Fruit fly (Drosophila melanogaster) whole organism, embryonic: Measurements from ENCODE around the gene Charon.

Experiments
- CG11695 ChIP-seq: fragments of 200-800 bp; sonication (Bioruptor generic); IDR thresholded peaks from 3 replicates; pipeline ENCODE4 v1.3.6; 2022; ENCODE audit warnings: missing biosample characterization, missing genetic modification characterization
- CG12071 ChIP-seq: fragments of 200-800 bp; sonication (Bioruptor generic); optimal IDR thresholded peaks from 3 replicates; lab custom pipeline; 2018; ENCODE audit warnings: missing biosample characterization, mild to moderate bottlenecking, missing genetic modification characterization
- CG12104 ChIP-seq: fragments of 200-800 bp; sonication (Bioruptor generic); optimal IDR thresholded peaks from 3 replicates; lab custom pipeline; 2016; ENCODE audit warnings: missing biosample characterization, missing genetic modification characterization
- CG12299 ChIP-seq: fragments of 200-800 bp; sonication (Bioruptor generic); optimal IDR thresholded peaks from 2 replicates; lab custom pipeline; 2018; ENCODE audit warnings: missing biosample characterization, mild to moderate bottlenecking, missing genetic modification characterization
- CG13123 ChIP-seq: fragments of 200-800 bp; sonication (Bioruptor generic); optimal IDR thresholded peaks from 2 replicates; lab custom pipeline; 2016; ENCODE audit warnings: missing biosample characterization, missing genetic modification characterization
- CG13287 ChIP-seq: fragments of 200-800 bp; sonication (Bioruptor generic); IDR thresholded peaks from 2 replicates; pipeline ENCODE4 v1.3.6; 2022; ENCODE audit warnings: missing biosample characterization, missing genetic modification characterization; ENCODE audit not compliant: partially characterized antibody
- CG13775 ChIP-seq: fragments of 200-800 bp; sonication (Bioruptor generic); optimal IDR thresholded peaks from 3 replicates; lab custom pipeline; 2017; ENCODE audit warnings: missing biosample characterization, mild to moderate bottlenecking, missing genetic modification characterization
- CG14014 ChIP-seq: fragments of 200-800 bp; sonication (Bioruptor generic); IDR thresholded peaks from 2 replicates; pipeline ENCODE4 v1.3.6; 2022; ENCODE audit warnings: missing biosample characterization, missing genetic modification characterization
- CG17802 ChIP-seq: fragments of 200-800 bp; sonication (Bioruptor generic); optimal IDR thresholded peaks from 2 replicates; lab custom pipeline; 2018; ENCODE audit warnings: missing biosample characterization, mild to moderate bottlenecking, missing genetic modification characterization, moderate library complexity
- CG2120 ChIP-seq: fragments of 200-800 bp; sonication (Bioruptor generic); optimal IDR thresholded peaks from 3 replicates; lab custom pipeline; 2016; ENCODE audit warnings: missing biosample characterization, missing genetic modification characterization
- CG32767 ChIP-seq: fragments of 200-800 bp; sonication (Bioruptor generic); IDR thresholded peaks from 2 replicates; pipeline ENCODE4 v1.3.6; 2022; ENCODE audit warnings: missing biosample characterization, missing genetic modification characterization
- CG3281 ChIP-seq: fragments of 200-800 bp; sonication (Bioruptor generic); optimal IDR thresholded peaks from 3 replicates; lab custom pipeline; 2017; ENCODE audit warnings: missing biosample characterization, mild to moderate bottlenecking, missing genetic modification characterization
- CG4360 ChIP-seq: fragments of 200-800 bp; sonication (Bioruptor generic); IDR thresholded peaks from 2 replicates; pipeline ENCODE4 v1.3.6; 2022; ENCODE audit warnings: missing biosample characterization, missing genetic modification characterization
- CG4404 ChIP-seq: fragments of 200-800 bp; sonication (Bioruptor generic); IDR thresholded peaks from 2 replicates; pipeline ENCODE4 v1.3.6; 2022; ENCODE audit warnings: missing biosample characterization, missing genetic modification characterization
- CG4707 ChIP-seq: fragments of 200-800 bp; sonication (Bioruptor generic); optimal IDR thresholded peaks from 2 replicates; lab custom pipeline; 2018; ENCODE audit warnings: missing biosample characterization, mild to moderate bottlenecking, missing genetic modification characterization, moderate library complexity
- CG7372 ChIP-seq: fragments of 200-800 bp; sonication (Bioruptor generic); IDR thresholded peaks from 2 replicates; pipeline ENCODE4 v1.3.6; 2022; ENCODE audit warnings: missing biosample characterization, missing genetic modification characterization
- CG7839 ChIP-seq: fragments of 200-800 bp; sonication (Bioruptor generic); optimal IDR thresholded peaks from 3 replicates; lab custom pipeline; 2018; ENCODE audit warnings: missing biosample characterization, mild to moderate bottlenecking, missing genetic modification characterization, moderate library complexity
- CG7928 ChIP-seq: fragments of 200-800 bp; sonication (Bioruptor generic); optimal IDR thresholded peaks from 2 replicates; lab custom pipeline; 2017; ENCODE audit warnings: missing biosample characterization, mild to moderate bottlenecking, missing genetic modification characterization
- CG9727 ChIP-seq: fragments of 200-800 bp; sonication (Bioruptor generic); optimal IDR thresholded peaks from 3 replicates; lab custom pipeline; 2017; ENCODE audit warnings: missing biosample characterization, mild to moderate bottlenecking, missing genetic modification characterization
- CG9876 ChIP-seq: fragments of 200-800 bp; sonication (Bioruptor generic); optimal IDR thresholded peaks from 2 replicates; lab custom pipeline; 2016; ENCODE audit warnings: missing biosample characterization, missing genetic modification characterization
- Ets97D ChIP-seq: fragments of 200-800 bp; sonication (Bioruptor generic); optimal IDR thresholded peaks from 3 replicates; lab custom pipeline; 2016; ENCODE audit warnings: missing biosample characterization, missing genetic modification characterization
- HmgZ ChIP-seq: fragments of 200-800 bp; sonication (Bioruptor generic); optimal IDR thresholded peaks from 2 replicates; lab custom pipeline; 2018; ENCODE audit warnings: missing biosample characterization, mild to moderate bottlenecking, missing genetic modification characterization
- Hsf ChIP-seq: fragments of 200-800 bp; sonication (Bioruptor generic); optimal IDR thresholded peaks from 3 replicates; lab custom pipeline; 2016; ENCODE audit warnings: missing biosample characterization, missing genetic modification characterization
- Lhr ChIP-seq: fragments of 200-800 bp; sonication (Bioruptor generic); optimal IDR thresholded peaks from 3 replicates; lab custom pipeline; 2017; ENCODE audit warnings: mild to moderate bottlenecking, missing biosample characterization, missing genetic modification reagents, missing genetic modification characterization
- Max ChIP-seq: fragments of 200-800 bp; sonication (Bioruptor generic); optimal IDR thresholded peaks from 2 replicates; lab custom pipeline; 2016; ENCODE audit warnings: missing biosample characterization, mild to moderate bottlenecking, missing genetic modification characterization
- Meics ChIP-seq: fragments of 200-800 bp; sonication (Bioruptor generic); optimal IDR thresholded peaks from 2 replicates; lab custom pipeline; 2017; ENCODE audit warnings: missing biosample characterization, mild to moderate bottlenecking, missing genetic modification characterization
- PHDP ChIP-seq: fragments of 200-800 bp; sonication (Bioruptor generic); optimal IDR thresholded peaks from 3 replicates; lab custom pipeline; 2018; ENCODE audit warnings: missing biosample characterization, mild to moderate bottlenecking, missing genetic modification characterization, moderate library complexity
- Spps ChIP-seq: fragments of 200-800 bp; sonication (Bioruptor generic); optimal IDR thresholded peaks from 2 replicates; lab custom pipeline; 2018; ENCODE audit warnings: missing biosample characterization, mild to moderate bottlenecking, missing genetic modification characterization
- Tbp ChIP-seq: fragments of >200 bp; optimal IDR thresholded peaks from 2 replicates; lab custom pipeline; 2018; ENCODE audit warnings: missing biosample characterization, missing genetic modification characterization
- abd-A ChIP-seq: fragments of 200-800 bp; sonication (Bioruptor generic); optimal IDR thresholded peaks from 3 replicates; lab custom pipeline; 2019; ENCODE audit warnings: missing biosample characterization, mild to moderate bottlenecking, missing genetic modification characterization, moderate library complexity
- ash1 ChIP-seq: fragments of 200-800 bp; sonication (Bioruptor generic); optimal IDR thresholded peaks from 2 replicates; lab custom pipeline; 2018; ENCODE audit warnings: missing biosample characterization, mild to moderate bottlenecking, missing genetic modification characterization
- bab2 ChIP-seq: fragments of 200-800 bp; sonication (Bioruptor generic); optimal IDR thresholded peaks from 2 replicates; lab custom pipeline; 2016; ENCODE audit warnings: missing biosample characterization, missing genetic modification characterization
- cas ChIP-seq: fragments of 200-800 bp; sonication (Bioruptor generic); IDR thresholded peaks from 2 replicates; pipeline ENCODE4 v1.3.6; 2022; ENCODE audit warnings: missing biosample characterization, missing genetic modification characterization
- chinmo ChIP-seq: fragments of 200-800 bp; sonication (Bioruptor generic); IDR thresholded peaks from 4 replicates; pipeline ENCODE4 v1.3.6; 2022; ENCODE audit warnings: missing biosample characterization, missing genetic modification characterization; ENCODE audit not compliant: partially characterized antibody
- crol ChIP-seq: fragments of 200-800 bp; sonication (Bioruptor generic); IDR thresholded peaks from 2 replicates; pipeline ENCODE4 v1.3.6; 2022; ENCODE audit warnings: missing biosample characterization, missing genetic modification characterization
- dan ChIP-seq: fragments of 200-800 bp; sonication (Bioruptor generic); IDR thresholded peaks from 2 replicates; pipeline ENCODE4 v1.3.6; 2022; ENCODE audit warnings: missing biosample characterization, missing genetic modification characterization
- dpn ChIP-seq, 2 experiments: fragments of 200-800 bp; sonication (Bioruptor generic); optimal IDR thresholded peaks; 3 replicates each; lab custom pipeline; 2016; ENCODE audit warnings: missing biosample characterization in 2 of 2, missing genetic modification characterization in 2 of 2
- ewg ChIP-seq: fragments of 200-800 bp; sonication (Bioruptor generic); optimal IDR thresholded peaks from 3 replicates; lab custom pipeline; 2017; ENCODE audit warnings: mild to moderate bottlenecking, missing biosample characterization, missing genetic modification reagents, missing genetic modification characterization
- h ChIP-seq: fragments of >200 bp; optimal IDR thresholded peaks from 2 replicates; lab custom pipeline; 2017
- hb ChIP-seq: fragments of 200-800 bp; sonication (Bioruptor generic); IDR thresholded peaks from 3 replicates; pipeline ENCODE4 v1.3.6; 2022; ENCODE audit warnings: missing biosample characterization, missing genetic modification characterization; ENCODE audit not compliant: partially characterized antibody
- ind ChIP-seq: fragments of 200-800 bp; sonication (Bioruptor generic); optimal IDR thresholded peaks from 3 replicates; lab custom pipeline; 2016; ENCODE audit warnings: missing biosample characterization, missing genetic modification characterization
- lab ChIP-seq: fragments of 200-800 bp; sonication (Bioruptor generic); optimal IDR thresholded peaks from 3 replicates; lab custom pipeline; 2017; ENCODE audit warnings: missing biosample characterization, missing genetic modification characterization, mild to moderate bottlenecking, moderate library complexity, missing genetic modification reagents
- maf-S ChIP-seq: fragments of 200-800 bp; sonication (Bioruptor generic); optimal IDR thresholded peaks from 2 replicates; lab custom pipeline; 2016; ENCODE audit warnings: missing biosample characterization, missing genetic modification characterization
- nom ChIP-seq: fragments of 200-800 bp; sonication (Bioruptor generic); optimal IDR thresholded peaks from 2 replicates; lab custom pipeline; 2017; ENCODE audit warnings: missing biosample characterization, missing genetic modification characterization, mild to moderate bottlenecking, moderate library complexity, missing genetic modification reagents
- pnt ChIP-seq: fragments of 200-800 bp; sonication (Bioruptor generic); optimal IDR thresholded peaks from 3 replicates; lab custom pipeline; 2016; ENCODE audit warnings: missing biosample characterization, missing genetic modification characterization
- rib ChIP-seq: fragments of 200-800 bp; sonication (Bioruptor generic); IDR thresholded peaks from 2 replicates; pipeline ENCODE4 v1.3.6; 2022; ENCODE audit warnings: missing biosample characterization, missing genetic modification characterization
- ttk ChIP-seq: fragments of 200-800 bp; sonication (Bioruptor generic); IDR thresholded peaks from 2 replicates; pipeline ENCODE4 v2.1.2; 2022; ENCODE audit warnings: missing biosample characterization, missing genetic modification characterization
- wdn ChIP-seq: fragments of 200-800 bp; sonication (Bioruptor generic); IDR thresholded peaks from 2 replicates; pipeline ENCODE4 v1.3.6; 2022; ENCODE audit warnings: missing biosample characterization, missing genetic modification characterization
- wor ChIP-seq: fragments of 200-800 bp; sonication (Bioruptor generic); IDR thresholded peaks from 2 replicates; pipeline ENCODE4 v1.3.6; 2022; ENCODE audit warnings: missing biosample characterization, missing genetic modification characterization

The Charon gene

dm6 chr2L:1128932-1129887, 43.4 kb downstream of the Charon start, which contains the start of the genes Pino and TBC1D23 (continued):
- no peak for TF ChIP-seq CG12071
- TF ChIP-seq CG2120 = peak; percentile 80
- TF ChIP-seq CG13123 (GFP tag; lab: Kevin White, UChicago) = peak; percentile 49
- no peak for TF ChIP-seq wor (GFP tag; lab: Robert Waterston, UW)
- TF ChIP-seq h = no peak
- TF ChIP-seq CG32767 = no peak; the same call in 1 of the 2 replicates
- no peak for TF ChIP-seq ash1 (GFP tag; lab: Kevin White, UChicago)
- TF ChIP-seq CG7839 (tag; lab: Kevin White, UChicago) = peak; percentile 79
- TF ChIP-seq lab = peak; percentile 67
- TF ChIP-seq dpn (GFP tag; optimal IDR thresholded peaks at IDR 0.05; lab: Kevin White, UChicago) = peak; percentile 43 to 79
- TF ChIP-seq CG9727 (GFP tag; lab: Kevin White, UChicago) = peak; percentile 66
- TF ChIP-seq CG9876 = no peak
- TF ChIP-seq ttk (GFP tag; lab: Robert Waterston, UW) = peak; percentile 59; the same call in 1 of the 2 replicates
- no peak for TF ChIP-seq CG4707 (GFP tag; lab: Kevin White, UChicago)
- TF ChIP-seq Spps (tag; lab: Kevin White, UChicago) = no peak
- peak; percentile 57; the same call in 1 of the 2 replicates for TF ChIP-seq CG14014 (GFP tag; lab: Robert Waterston, UW)
- no peak; the same call in 1 of the 2 replicates for TF ChIP-seq wdn (GFP tag; lab: Robert Waterston, UW)
- no peak for TF ChIP-seq dan (GFP tag; lab: Robert Waterston, UW)
- TF ChIP-seq Ets97D = peak; percentile 22
- peak; percentile 63 for TF ChIP-seq CG4404 (GFP tag; lab: Robert Waterston, UW)
- peak; percentile 88 for TF ChIP-seq crol (GFP tag; lab: Robert Waterston, UW)
- no peak for TF ChIP-seq cas
- peak; percentile 64 for TF ChIP-seq Meics
- TF ChIP-seq CG13287 (GFP tag; lab: Robert Waterston, UW) = peak; percentile 76
- peak; percentile 62 for TF ChIP-seq bab2 (GFP tag; lab: Kevin White, UChicago)
- peak; percentile 25 for TF ChIP-seq pnt (GFP tag; lab: Kevin White, UChicago)
- peak; percentile 81 for TF ChIP-seq ind
- peak; percentile 69 for TF ChIP-seq CG11695 (GFP tag; lab: Robert Waterston, UW)
- TF ChIP-seq ewg (GFP tag; lab: Kevin White, UChicago) = peak; percentile 32
- TF ChIP-seq Lhr (GFP tag; lab: Kevin White, UChicago) = peak; percentile 4
- peak; percentile 29 for TF ChIP-seq Max (GFP tag; lab: Kevin White, UChicago)
- TF ChIP-seq nom (GFP tag; lab: Kevin White, UChicago) = no peak
- peak; percentile 49 for TF ChIP-seq CG12299 (tag; lab: Kevin White, UChicago)
- TF ChIP-seq CG3281 (GFP tag; lab: Kevin White, UChicago) = peak; percentile 67
- TF ChIP-seq chinmo = 0 out of 4 replicates have a peak, but pooled peaks have one; percentile 4
- TF ChIP-seq maf-S (GFP tag; lab: Kevin White, UChicago) = no peak
- peak; percentile 20 for TF ChIP-seq HmgZ (tag; lab: Kevin White, UChicago)
- peak; percentile 75 for TF ChIP-seq CG13775 (GFP tag; lab: Kevin White, UChicago)
- peak; percentile 50 for TF ChIP-seq CG12104
- peak; percentile 61; the same call in 1 of the 2 replicates for TF ChIP-seq CG7372 (GFP tag; lab: Robert Waterston, UW)
- peak; percentile 7 for TF ChIP-seq CG7928 (GFP tag; lab: Kevin White, UChicago)
- TF ChIP-seq Hsf = peak; percentile 36
- TF ChIP-seq CG4360 (GFP tag; lab: Robert Waterston, UW) = no peak
- TF ChIP-seq hb (GFP tag; lab: Robert Waterston, UW) = 0 out of 3 replicates have a peak, but pooled peaks have one; percentile 45
- TF ChIP-seq rib (GFP tag; lab: Robert Waterston, UW) = no peak
- TF ChIP-seq CG17802 (tag; lab: Kevin White, UChicago) = no peak
- TF ChIP-seq Tbp (GFP tag; lab: Kevin White, UChicago) = no peak
- no peak for TF ChIP-seq abd-A
- peak; percentile 71 for TF ChIP-seq PHDP (tag; lab: Kevin White, UChicago)
